Fruit fly (Drosophila melanogaster) whole organism, embryonic: ENCODE results near the gene Rpn9.

Experiments used
- Asciz ChIP-seq: fragments of 200-800 bp; sonication (Bioruptor generic); optimal IDR thresholded peaks from 2 replicates; lab custom pipeline; 2017; ENCODE audit warnings: missing biosample characterization, mild to moderate bottlenecking, missing genetic modification characterization, missing genetic modification reagents
- CG10959 ChIP-seq: fragments of 200-800 bp; sonication (Bioruptor generic); IDR thresholded peaks from 2 replicates; pipeline ENCODE4 v1.3.6; 2022; ENCODE audit warnings: missing biosample characterization, missing genetic modification characterization
- CG14710 ChIP-seq: fragments of 200-800 bp; sonication (Bioruptor generic); optimal IDR thresholded peaks from 3 replicates; lab custom pipeline; 2019; ENCODE audit warnings: missing biosample characterization, mild to moderate bottlenecking, missing genetic modification characterization, moderate library complexity
- CG14965 ChIP-seq: fragments of 200-800 bp; sonication (Bioruptor generic); optimal IDR thresholded peaks from 2 replicates; lab custom pipeline; 2016; ENCODE audit warnings: missing biosample characterization, missing genetic modification characterization, borderline replicate concordance
- CG1602 ChIP-seq: fragments of 200-800 bp; sonication (Bioruptor generic); optimal IDR thresholded peaks from 3 replicates; lab custom pipeline; 2016; ENCODE audit warnings: missing biosample characterization, missing genetic modification characterization
- CG17802 ChIP-seq: fragments of 200-800 bp; sonication (Bioruptor generic); optimal IDR thresholded peaks from 2 replicates; lab custom pipeline; 2018; ENCODE audit warnings: missing biosample characterization, mild to moderate bottlenecking, missing genetic modification characterization, moderate library complexity
- CG31388 ChIP-seq: fragments of 200-800 bp; sonication (Bioruptor generic); optimal IDR thresholded peaks from 2 replicates; lab custom pipeline; 2016; ENCODE audit warnings: missing biosample characterization, missing genetic modification characterization
- CG32532 ChIP-seq: fragments of 200-800 bp; sonication (Bioruptor generic); IDR thresholded peaks from 2 replicates; pipeline ENCODE4 v1.3.6; 2022; ENCODE audit warnings: missing biosample characterization, missing genetic modification characterization
- CG32767 ChIP-seq: fragments of 200-800 bp; sonication (Bioruptor generic); IDR thresholded peaks from 2 replicates; pipeline ENCODE4 v1.3.6; 2022; ENCODE audit warnings: missing biosample characterization, missing genetic modification characterization
- CG34376 ChIP-seq: fragments of 200-800 bp; sonication (Bioruptor generic); optimal IDR thresholded peaks from 2 replicates; lab custom pipeline; 2018; ENCODE audit warnings: missing biosample characterization, mild to moderate bottlenecking, missing genetic modification characterization
- CG6689 ChIP-seq: fragments of 200-800 bp; sonication (Bioruptor generic); IDR thresholded peaks from 2 replicates; pipeline ENCODE4 v1.3.6; 2022; ENCODE audit warnings: missing biosample characterization, missing genetic modification characterization
- CG8388 ChIP-seq: fragments of 200-800 bp; sonication (Bioruptor generic); optimal IDR thresholded peaks from 2 replicates; lab custom pipeline; 2019; ENCODE audit warnings: missing biosample characterization, mild to moderate bottlenecking, missing genetic modification characterization, moderate library complexity
- CG8478 ChIP-seq: fragments of >200 bp; optimal IDR thresholded peaks from 2 replicates; lab custom pipeline; 2018
- CG9797 ChIP-seq: fragments of 200-800 bp; sonication (Bioruptor generic); optimal IDR thresholded peaks from 3 replicates; lab custom pipeline; 2018; ENCODE audit warnings: missing biosample characterization, mild to moderate bottlenecking, missing genetic modification characterization
- CTCF ChIP-seq: fragments of 200-800 bp; sonication (Bioruptor generic); optimal IDR thresholded peaks from 2 replicates; lab custom pipeline; 2017; ENCODE audit warnings: missing biosample characterization, mild to moderate bottlenecking, missing genetic modification characterization, moderate library complexity
- D19A ChIP-seq: fragments of 200-800 bp; optimal IDR thresholded peaks from 3 replicates; lab custom pipeline; 2019; ENCODE audit warnings: missing biosample characterization, mild to moderate bottlenecking, missing genetic modification characterization, moderate library complexity
- Doc2 ChIP-seq: fragments of 200-800 bp; sonication (Bioruptor generic); IDR thresholded peaks from 2 replicates; pipeline ENCODE4 v1.3.6; 2022; ENCODE audit warnings: missing biosample characterization, missing genetic modification characterization
- Dref ChIP-seq: fragments of 200-800 bp; sonication (Bioruptor generic); IDR thresholded peaks from 2 replicates; pipeline ENCODE4 v1.3.6; 2022; ENCODE audit warnings: missing biosample characterization, missing genetic modification characterization
- H15 ChIP-seq: fragments of 200-800 bp; sonication (Bioruptor generic); IDR thresholded peaks from 3 replicates; pipeline ENCODE4 v1.3.6; 2022; ENCODE audit warnings: missing biosample characterization, missing genetic modification characterization
- HLHmδ ChIP-seq: fragments of 200-800 bp; sonication (Bioruptor generic); optimal IDR thresholded peaks from 2 replicates; lab custom pipeline; 2018; ENCODE audit warnings: missing biosample characterization, mild to moderate bottlenecking, missing genetic modification characterization, moderate library complexity
- Hey ChIP-seq: fragments of 200-800 bp; sonication (Bioruptor generic); optimal IDR thresholded peaks from 3 replicates; lab custom pipeline; 2018; ENCODE audit warnings: missing biosample characterization, mild to moderate bottlenecking, missing genetic modification characterization
- Hr78 ChIP-seq, 2 experiments: fragments of 200-800 bp in 1 of 2; fragments of >200 bp in 1 of 2; sonication (Bioruptor generic) in 1 of 2; optimal IDR thresholded peaks; 2 replicates each; lab custom pipeline; 2017 to 2019; ENCODE audit warnings: missing biosample characterization in 2 of 2, missing genetic modification characterization in 2 of 2, mild to moderate bottlenecking in 1 of 2, moderate library complexity in 1 of 2
- Hsf ChIP-seq: fragments of 200-800 bp; sonication (Bioruptor generic); optimal IDR thresholded peaks from 3 replicates; lab custom pipeline; 2016; ENCODE audit warnings: missing biosample characterization, missing genetic modification characterization
- Lhr ChIP-seq: fragments of 200-800 bp; sonication (Bioruptor generic); optimal IDR thresholded peaks from 3 replicates; lab custom pipeline; 2017; ENCODE audit warnings: mild to moderate bottlenecking, missing biosample characterization, missing genetic modification reagents, missing genetic modification characterization
- MESR4 ChIP-seq: fragments of 200-800 bp; sonication (Bioruptor generic); optimal IDR thresholded peaks from 2 replicates; lab custom pipeline; 2018; ENCODE audit warnings: missing biosample characterization, mild to moderate bottlenecking, missing genetic modification characterization, moderate library complexity
- Oli ChIP-seq: fragments of 200-800 bp; sonication (Bioruptor generic); optimal IDR thresholded peaks from 2 replicates; lab custom pipeline; 2018; ENCODE audit warnings: missing biosample characterization, mild to moderate bottlenecking, missing genetic modification characterization, moderate library complexity
- Rx ChIP-seq: fragments of 200-800 bp; sonication (Bioruptor generic); IDR thresholded peaks from 2 replicates; pipeline ENCODE4 v1.3.6; 2022; ENCODE audit warnings: missing biosample characterization, missing genetic modification characterization
- ato ChIP-seq: fragments of 200-800 bp; sonication (Bioruptor generic); IDR thresholded peaks from 2 replicates; pipeline ENCODE4 v1.3.6; 2022; ENCODE audit warnings: missing biosample characterization, missing genetic modification characterization; ENCODE audit not compliant: partially characterized antibody
- bab2 ChIP-seq: fragments of 200-800 bp; sonication (Bioruptor generic); optimal IDR thresholded peaks from 2 replicates; lab custom pipeline; 2016; ENCODE audit warnings: missing biosample characterization, missing genetic modification characterization
- cad ChIP-seq: fragments of >200 bp; optimal IDR thresholded peaks from 2 replicates; lab custom pipeline; 2017; ENCODE audit warnings: missing biosample characterization, missing genetic modification characterization
- cwo ChIP-seq: fragments of 200-800 bp; sonication (Bioruptor generic); optimal IDR thresholded peaks from 3 replicates; lab custom pipeline; 2017; ENCODE audit warnings: missing biosample characterization, missing genetic modification characterization, mild to moderate bottlenecking, moderate library complexity, missing genetic modification reagents
- da ChIP-seq: fragments of 200-800 bp; sonication (Bioruptor generic); optimal IDR thresholded peaks from 2 replicates; lab custom pipeline; 2016; ENCODE audit warnings: missing biosample characterization, missing genetic modification characterization
- en ChIP-seq: fragments of 200-800 bp; sonication (Bioruptor generic); optimal IDR thresholded peaks from 2 replicates; lab custom pipeline; 2016; ENCODE audit warnings: missing biosample characterization, missing genetic modification characterization
- fd3F ChIP-seq: fragments of 200-800 bp; sonication (Bioruptor generic); optimal IDR thresholded peaks from 2 replicates; lab custom pipeline; 2018; ENCODE audit warnings: missing biosample characterization, mild to moderate bottlenecking, missing genetic modification characterization, moderate library complexity
- gem ChIP-seq: fragments of 200-800 bp; sonication (Bioruptor generic); optimal IDR thresholded peaks from 2 replicates; lab custom pipeline; 2019; ENCODE audit warnings: missing biosample characterization, mild to moderate bottlenecking, missing genetic modification characterization, moderate library complexity
- gsb-n ChIP-seq: fragments of 200-800 bp; sonication (Bioruptor generic); optimal IDR thresholded peaks from 3 replicates; lab custom pipeline; 2018; ENCODE audit warnings: missing biosample characterization, mild to moderate bottlenecking, missing genetic modification characterization
- hth ChIP-seq: fragments of >200 bp; optimal IDR thresholded peaks from 2 replicates; lab custom pipeline; 2017; ENCODE audit warnings: inconsistent platforms
- jigr1 ChIP-seq: fragments of 200-800 bp; sonication (Bioruptor generic); IDR thresholded peaks from 3 replicates; pipeline ENCODE4 v1.3.6; 2022; ENCODE audit warnings: missing biosample characterization, missing genetic modification characterization
- kay ChIP-seq: fragments of 200-800 bp; sonication (Bioruptor generic); optimal IDR thresholded peaks from 2 replicates; lab custom pipeline; 2016; ENCODE audit warnings: missing biosample characterization, missing genetic modification characterization
- lilli ChIP-seq: fragments of 200-800 bp; sonication (Bioruptor generic); optimal IDR thresholded peaks from 3 replicates; lab custom pipeline; 2016; ENCODE audit warnings: missing biosample characterization, missing genetic modification characterization
- lov ChIP-seq, 2 experiments: fragments of 200-800 bp in 1 of 2; fragments of >200 bp in 1 of 2; sonication (Bioruptor generic) in 1 of 2; IDR thresholded peaks in 1 of 2; optimal IDR thresholded peaks in 1 of 2; 2 replicates in 1 of 2; 3 replicates in 1 of 2; pipeline versions ENCODE4 v1.3.6 to Lab custom; 2017 to 2022; ENCODE audit warnings: missing biosample characterization in 1 of 2, missing genetic modification characterization in 1 of 2
- mld ChIP-seq: fragments of 200-800 bp; sonication (Bioruptor generic); IDR thresholded peaks from 3 replicates; pipeline ENCODE4 v1.3.6; 2022; ENCODE audit warnings: missing biosample characterization, missing genetic modification characterization; ENCODE audit not compliant: partially characterized antibody
- nau ChIP-seq: fragments of 200-800 bp; sonication (Bioruptor generic); optimal IDR thresholded peaks from 3 replicates; lab custom pipeline; 2017; ENCODE audit warnings: missing biosample characterization, mild to moderate bottlenecking, missing genetic modification characterization, missing genetic modification reagents
- nmo ChIP-seq: fragments of 200-800 bp; sonication (Bioruptor generic); optimal IDR thresholded peaks from 2 replicates; lab custom pipeline; 2018; ENCODE audit warnings: missing biosample characterization, mild to moderate bottlenecking, missing genetic modification characterization, moderate library complexity
- pan ChIP-seq, 4 experiments: fragments of >200 bp in 3 of 4; fragments of 200-800 bp in 1 of 4; sonication (Bioruptor generic) in 1 of 4; optimal IDR thresholded peaks in 3 of 4; IDR thresholded peaks in 1 of 4; 2 replicates each; pipeline versions ENCODE4 v1.3.6 to Lab custom; 2017 to 2022; ENCODE audit warnings: missing biosample characterization in 2 of 4, missing genetic modification characterization in 2 of 4, mixed read lengths in 1 of 4
- pfk ChIP-seq: fragments of 200-800 bp; sonication (Bioruptor generic); optimal IDR thresholded peaks from 2 replicates; lab custom pipeline; 2018; ENCODE audit warnings: missing biosample characterization, mild to moderate bottlenecking, missing genetic modification characterization, moderate library complexity
- sens ChIP-seq: fragments of 200-800 bp; sonication (Bioruptor generic); peaks from one replicate; lab custom pipeline; 2016; ENCODE audit warnings: missing biosample characterization, missing genetic modification characterization
- stwl ChIP-seq: fragments of 200-800 bp; sonication (Bioruptor generic); optimal IDR thresholded peaks from 3 replicates; lab custom pipeline; 2018; ENCODE audit warnings: missing biosample characterization, mild to moderate bottlenecking, missing genetic modification characterization, moderate library complexity
- twi ChIP-seq: fragments of 200-800 bp; optimal IDR thresholded peaks from 2 replicates; lab custom pipeline; 2019; ENCODE audit warnings: missing biosample characterization, mild to moderate bottlenecking, missing genetic modification characterization, moderate library complexity
- zen ChIP-seq: fragments of 200-800 bp; sonication (Bioruptor generic); optimal IDR thresholded peaks from 3 replicates; lab custom pipeline; 2018; ENCODE audit warnings: missing biosample characterization, mild to moderate bottlenecking, missing genetic modification characterization, moderate library complexity

Gene Rpn9

dm6 chr3R:23732990-23733512 is at the start of gene Rpn9, which contains the start of gene Hmgcr (continued):
- TF ChIP-seq nmo (GFP tag; lab: Kevin White, UChicago) (peak; percentile 67), CG8388 (GFP tag; lab: Kevin White, UChicago) (no peak), CG10959 (GFP tag; lab: Robert Waterston, UW) (no peak), pan (optimal IDR thresholded peaks at IDR 0.05; lab: Kevin White, UChicago) (no peak), pan (GFP tag; optimal IDR thresholded peaks at IDR 0.05 in 1 of 2, IDR thresholded peaks at IDR 0.05 in 1 of 2) (no peak), jigr1 (GFP tag; lab: Robert Waterston, UW) (no peak), en (GFP tag; lab: Kevin White, UChicago) (no peak), CG32532 (no peak), Lhr (GFP tag; lab: Kevin White, UChicago) (peak; percentile 79), Hsf (no peak), CG9797 (GFP tag; lab: Kevin White, UChicago) (peak; percentile 97), twi (tag; lab: Kevin White, UChicago) (peak; percentile 43), kay (GFP tag; lab: Kevin White, UChicago) (peak; percentile 35), Hey (tag; lab: Kevin White, UChicago) (no peak), bab2 (no peak), zen (tag; lab: Kevin White, UChicago) (peak; percentile 45), lov (optimal IDR thresholded peaks at IDR 0.05; lab: Kevin White, UChicago) (no peak), lov (GFP tag; IDR thresholded peaks at IDR 0.05; lab: Robert Waterston, UW) (no peak), Hr78 (GFP tag; optimal IDR thresholded peaks at IDR 0.05; lab: Kevin White, UChicago) (no peak), CG14710 (tag; lab: Kevin White, UChicago) (peak; percentile 77), da (GFP tag; lab: Kevin White, UChicago) (no peak), Dref (GFP tag; lab: Robert Waterston, UW) (no peak; the same call in 1 of the 2 replicates), Oli (tag; lab: Kevin White, UChicago) (no peak), gsb-n (peak; percentile 49), H15 (no peak), pfk (peak; percentile 8), mld (GFP tag; lab: Robert Waterston, UW) (0 out of 3 replicates have a peak, but pooled peaks have one; percentile 64), cad (GFP tag; lab: Kevin White, UChicago) (no peak), nau (peak; percentile 22), CG6689 (no peak), CG31388 (GFP tag; lab: Kevin White, UChicago) (no peak), CG8478 (lab: Kevin White, UChicago) (no peak), CG1602 (GFP tag; lab: Kevin White, UChicago) (no peak), CG34376 (peak; percentile 21), stwl (tag; lab: Kevin White, UChicago) (peak; percentile 95), CG14965 (no peak), Asciz (GFP tag; lab: Kevin White, UChicago) (no peak), ato (GFP tag; lab: Robert Waterston, UW) (no peak), Rx (GFP tag; lab: Robert Waterston, UW) (no peak), CG17802 (tag; lab: Kevin White, UChicago) (no peak), cwo (GFP tag; lab: Kevin White, UChicago) (no peak), sens (GFP tag; lab: Kevin White, UChicago) (peak; percentile 88), HLHmδ (GFP tag; lab: Kevin White, UChicago) (peak; percentile 72), D19A (tag; lab: Kevin White, UChicago) (peak; percentile 14), CG32767 (GFP tag; lab: Robert Waterston, UW) (no peak), lilli (peak; percentile 13), MESR4 (GFP tag; lab: Kevin White, UChicago) (peak; percentile 66), CTCF (GFP tag; lab: Kevin White, UChicago) (peak; percentile 58), gem (tag; lab: Kevin White, UChicago) (peak; percentile 35), hth (lab: Kevin White, UChicago) (no peak), fd3F (GFP tag; lab: Kevin White, UChicago) (no peak), Doc2 (GFP tag; lab: Robert Waterston, UW) (no peak)
